Worm (Caenorhabditis elegans) whole organism, L1 larva: ENCODE data around the gene uda-1.

Experiments used
- lir-3 ChIP-seq: sonication (generic microtip); optimal IDR thresholded peaks from 2 replicates; lab custom pipeline; 2016; ENCODE audit warnings: mild to moderate bottlenecking, missing genetic modification characterization, moderate library complexity, missing compliant biosample characterization; ENCODE audit not compliant: poor library complexity
- nhr-11 ChIP-seq: fragments of 150-350 bp; optimal IDR thresholded peaks from 2 replicates; lab custom pipeline; 2014; ENCODE audit warnings: missing biosample characterization, missing genetic modification characterization
- nhr-19 ChIP-seq: fragments of 200-800 bp; sonication (Bioruptor generic); conservative IDR thresholded peaks from 2 replicates; pipeline ENCODE4 v1.3.6; 2022; ENCODE audit warnings: missing genetic modification characterization, missing compliant biosample characterization
- nhr-28 ChIP-seq: fragments of 150-350 bp; optimal IDR thresholded peaks from 2 replicates; lab custom pipeline; 2014; ENCODE audit warnings: missing biosample characterization, missing genetic modification characterization
- skn-1 ChIP-seq: fragments of 150-350 bp; optimal IDR thresholded peaks from 2 replicates; lab custom pipeline; 2014; ENCODE audit warnings: missing biosample characterization, missing genetic modification characterization

- peak; percentile 11 for TF ChIP-seq nhr-11 (tag; lab: Kevin White, UChicago)
- TF ChIP-seq nhr-19 (GFP tag; lab: Robert Waterston, UW) = peak; percentile 55
- TF ChIP-seq lir-3 = peak; percentile 4
- TF ChIP-seq skn-1 (tag; lab: Kevin White, UChicago) = peak; percentile 63
- TF ChIP-seq nhr-28 (tag; lab: Kevin White, UChicago) = no peak
Observed at ce11 chrV:10042254-10042653, 37.7 kb downstream of the uda-1 start.
